Worm (Caenorhabditis elegans) whole organism, L4/young adult: ENCODE results near the gene svh-5.

ENCODE experiments used
- W03F9.2 ChIP-seq: fragments of 150-350 bp; optimal IDR thresholded peaks from 2 replicates; lab custom pipeline; 2014; ENCODE audit warnings: missing biosample characterization, missing genetic modification characterization
- dao-5 ChIP-seq: sonication (generic microtip); optimal IDR thresholded peaks from 2 replicates; lab custom pipeline; 2016; ENCODE audit warnings: missing genotype, missing genetic modification characterization, moderate library complexity, missing compliant biosample characterization
- him-1 ChIP-seq: sonication (generic microtip); optimal IDR thresholded peaks from 2 replicates; lab custom pipeline; 2016; ENCODE audit warnings: missing genotype, missing genetic modification reagents, missing genetic modification characterization, missing compliant biosample characterization

svh-5 gene

ce11 chrX:15382914-15383313, 5.3 kb upstream of the svh-5 start:
- TF ChIP-seq W03F9.2 (tag; lab: Kevin White, UChicago), result no peak
- TF ChIP-seq dao-5 (tag; lab: Kevin White, UChicago), result no peak
- TF ChIP-seq him-1 (tag; lab: Kevin White, UChicago), result no peak

ce11 chrX:15382256-15382655, 4.6 kb upstream of the svh-5 start:
- TF ChIP-seq dao-5 (tag; lab: Kevin White, UChicago), result no peak
- no peak for TF ChIP-seq W03F9.2 (tag; lab: Kevin White, UChicago)
- no peak for TF ChIP-seq him-1 (tag; lab: Kevin White, UChicago)

- TF ChIP-seq W03F9.2 (tag; lab: Kevin White, UChicago) (no peak), him-1 (tag; lab: Kevin White, UChicago) (no peak), dao-5 (tag; lab: Kevin White, UChicago) (no peak)
These were observed 3.9 kb upstream of the svh-5 start for ce11 chrX:15381486-15381885.

ce11 chrX:15380437-15380836, 2.8 kb upstream of the svh-5 start:
- TF ChIP-seq dao-5 (tag; lab: Kevin White, UChicago) (no peak), him-1 (tag; lab: Kevin White, UChicago) (no peak), W03F9.2 (tag; lab: Kevin White, UChicago) (no peak)

- no peak for TF ChIP-seq W03F9.2 (tag; lab: Kevin White, UChicago)
- no peak for TF ChIP-seq him-1 (tag; lab: Kevin White, UChicago)
- no peak for TF ChIP-seq dao-5 (tag; lab: Kevin White, UChicago)
These were observed 2.3 kb upstream of the svh-5 start for ce11 chrX:15379882-15380281.

ce11 chrX:15376580-15376979, 1.0 kb downstream of the svh-5 start:
- no peak for TF ChIP-seq W03F9.2 (tag; lab: Kevin White, UChicago)
- no peak for TF ChIP-seq him-1 (tag; lab: Kevin White, UChicago)
- TF ChIP-seq dao-5 (tag; lab: Kevin White, UChicago), result no peak

- TF ChIP-seq dao-5 (tag; lab: Kevin White, UChicago) (no peak), him-1 (tag; lab: Kevin White, UChicago) (no peak), W03F9.2 (tag; lab: Kevin White, UChicago) (no peak)
These were observed 2.3 kb downstream of the svh-5 start for ce11 chrX:15375299-15375698.

- TF ChIP-seq him-1 (tag; lab: Kevin White, UChicago) (no peak), W03F9.2 (tag; lab: Kevin White, UChicago) (no peak), dao-5 (tag; lab: Kevin White, UChicago) (no peak)
These were observed 2.9 kb downstream of the svh-5 start for ce11 chrX:15374668-15375208.

ce11 chrX:15373415-15374048, 4.1 kb downstream of the svh-5 start:
- TF ChIP-seq W03F9.2 (tag; lab: Kevin White, UChicago) (peak; percentile 44), him-1 (tag; lab: Kevin White, UChicago) (peak; percentile 44), dao-5 (tag; lab: Kevin White, UChicago) (no peak)

- TF ChIP-seq dao-5 (tag; lab: Kevin White, UChicago), result no peak
- TF ChIP-seq him-1 (tag; lab: Kevin White, UChicago), result no peak
- TF ChIP-seq W03F9.2 (tag; lab: Kevin White, UChicago), result no peak
These were observed 4.9 kb downstream of the svh-5 start for ce11 chrX:15372772-15373171.

- TF ChIP-seq dao-5 (tag; lab: Kevin White, UChicago) (no peak), W03F9.2 (tag; lab: Kevin White, UChicago) (no peak), him-1 (tag; lab: Kevin White, UChicago) (no peak)
These were observed 11.9 kb downstream of the svh-5 start, which contains the start of gene C33A11.2 for ce11 chrX:15365767-15366177. C33A11.2 (plus strand) TSS chrX:15365992.

- TF ChIP-seq W03F9.2 (tag; lab: Kevin White, UChicago) (peak; percentile 46), him-1 (tag; lab: Kevin White, UChicago) (peak; percentile 78), dao-5 (tag; lab: Kevin White, UChicago) (no peak)
These were observed 12.4 kb downstream of the svh-5 start for ce11 chrX:15365235-15365634.

ce11 chrX:15362152-15362922, 15.3 kb downstream of the svh-5 start:
- TF ChIP-seq W03F9.2 (tag; lab: Kevin White, UChicago) (no peak), dao-5 (tag; lab: Kevin White, UChicago) (no peak), him-1 (tag; lab: Kevin White, UChicago) (peak; percentile 12)
